Fruit fly (Drosophila melanogaster) whole organism, embryonic: ENCODE results near the gene CG12279.

ENCODE experiments used
- ATbp ChIP-seq: fragments of 200-800 bp; sonication (Bioruptor generic); optimal IDR thresholded peaks from 2 replicates; lab custom pipeline; 2017; ENCODE audit warnings: missing biosample characterization, mild to moderate bottlenecking, missing genetic modification characterization, missing genetic modification reagents
- Aef1 ChIP-seq: fragments of 200-800 bp; sonication (Bioruptor generic); IDR thresholded peaks from 3 replicates; pipeline ENCODE4 v1.3.6; 2022; ENCODE audit warnings: missing biosample characterization, missing genetic modification characterization
- CG10959 ChIP-seq: fragments of 200-800 bp; sonication (Bioruptor generic); IDR thresholded peaks from 2 replicates; pipeline ENCODE4 v1.3.6; 2022; ENCODE audit warnings: missing biosample characterization, missing genetic modification characterization
- CG12744 ChIP-seq: fragments of 200-800 bp; sonication (Bioruptor generic); optimal IDR thresholded peaks from 2 replicates; lab custom pipeline; 2016; ENCODE audit warnings: missing biosample characterization, missing genetic modification characterization
- CG13296 ChIP-seq: fragments of 200-800 bp; sonication (Bioruptor generic); optimal IDR thresholded peaks from 3 replicates; lab custom pipeline; 2018; ENCODE audit warnings: missing biosample characterization, mild to moderate bottlenecking, missing genetic modification characterization
- CG14860 ChIP-seq: fragments of 200-800 bp; sonication (Bioruptor generic); IDR thresholded peaks from 3 replicates; pipeline ENCODE4 v1.3.6; 2022; ENCODE audit warnings: missing biosample characterization, missing genetic modification characterization; ENCODE audit not compliant: partially characterized antibody
- CG1529 ChIP-seq: fragments of 200-800 bp; sonication (Bioruptor generic); optimal IDR thresholded peaks from 3 replicates; lab custom pipeline; 2018; ENCODE audit warnings: missing biosample characterization, missing genetic modification characterization
- CG16813 ChIP-seq: fragments of 200-800 bp; sonication (Bioruptor generic); IDR thresholded peaks from 3 replicates; pipeline ENCODE4 v1.3.6; 2022; ENCODE audit warnings: missing biosample characterization, missing genetic modification characterization; ENCODE audit not compliant: partially characterized antibody
- CG2116 ChIP-seq: fragments of 200-800 bp; sonication (Bioruptor generic); optimal IDR thresholded peaks from 3 replicates; lab custom pipeline; 2018; ENCODE audit warnings: missing biosample characterization, mild to moderate bottlenecking, missing genetic modification characterization
- CG4328 ChIP-seq: fragments of 200-800 bp; sonication (Bioruptor generic); optimal IDR thresholded peaks from 3 replicates; lab custom pipeline; 2017; ENCODE audit warnings: missing biosample characterization, missing genetic modification reagents, missing genetic modification characterization
- CG4617 ChIP-seq: fragments of 200-800 bp; sonication (Bioruptor generic); optimal IDR thresholded peaks from 3 replicates; lab custom pipeline; 2016; ENCODE audit warnings: missing biosample characterization, missing genetic modification characterization, borderline replicate concordance
- CG6854 ChIP-seq: fragments of 200-800 bp; sonication (Bioruptor generic); optimal IDR thresholded peaks from 3 replicates; lab custom pipeline; 2017; ENCODE audit warnings: missing biosample characterization, mild to moderate bottlenecking, missing genetic modification characterization
- CG7928 ChIP-seq: fragments of 200-800 bp; sonication (Bioruptor generic); optimal IDR thresholded peaks from 2 replicates; lab custom pipeline; 2017; ENCODE audit warnings: missing biosample characterization, mild to moderate bottlenecking, missing genetic modification characterization
- CG8478 ChIP-seq: fragments of >200 bp; optimal IDR thresholded peaks from 2 replicates; lab custom pipeline; 2018
- CHES-1-like ChIP-seq: fragments of 200-800 bp; sonication (Bioruptor generic); optimal IDR thresholded peaks from 2 replicates; lab custom pipeline; 2016; ENCODE audit warnings: missing biosample characterization, missing genetic modification characterization
- CkIIα-i1 ChIP-seq: fragments of 200-800 bp; sonication (Bioruptor generic); IDR thresholded peaks from 2 replicates; pipeline ENCODE4 v1.3.6; 2022; ENCODE audit warnings: missing biosample characterization, missing genetic modification characterization
- Drgx ChIP-seq: fragments of 200-800 bp; sonication (Bioruptor generic); IDR thresholded peaks from 2 replicates; pipeline ENCODE4 v1.3.6; 2022; ENCODE audit warnings: missing biosample characterization, missing genetic modification characterization
- ERR ChIP-seq: fragments of 200-800 bp; sonication (Bioruptor generic); optimal IDR thresholded peaks from 2 replicates; lab custom pipeline; 2016; ENCODE audit warnings: missing biosample characterization, missing genetic modification characterization
- Fer2 ChIP-seq: fragments of 200-800 bp; sonication (Bioruptor generic); optimal IDR thresholded peaks from 2 replicates; lab custom pipeline; 2018; ENCODE audit warnings: missing biosample characterization, mild to moderate bottlenecking, missing genetic modification characterization, moderate library complexity
- Gug ChIP-seq: fragments of 200-800 bp; sonication (Bioruptor generic); IDR thresholded peaks from 4 replicates; pipeline ENCODE4 v1.3.6; 2022; ENCODE audit warnings: missing biosample characterization, missing genetic modification characterization
- Hr39 ChIP-seq: fragments of >200 bp; optimal IDR thresholded peaks from 2 replicates; lab custom pipeline; 2017
- Meics ChIP-seq: fragments of 200-800 bp; sonication (Bioruptor generic); optimal IDR thresholded peaks from 2 replicates; lab custom pipeline; 2017; ENCODE audit warnings: missing biosample characterization, mild to moderate bottlenecking, missing genetic modification characterization
- NC2β ChIP-seq: fragments of 200-800 bp; sonication (Bioruptor generic); optimal IDR thresholded peaks from 2 replicates; lab custom pipeline; 2016; ENCODE audit warnings: missing biosample characterization, missing genetic modification characterization
- Nf-YB ChIP-seq: fragments of 200-800 bp; sonication (Bioruptor generic); optimal IDR thresholded peaks from 3 replicates; lab custom pipeline; 2019; ENCODE audit warnings: missing biosample characterization, mild to moderate bottlenecking, missing genetic modification characterization, moderate library complexity
- Sox100B ChIP-seq: fragments of 200-800 bp; sonication (Bioruptor generic); optimal IDR thresholded peaks from 3 replicates; lab custom pipeline; 2018; ENCODE audit warnings: missing biosample characterization, mild to moderate bottlenecking, missing genetic modification characterization
- Ssrp ChIP-seq: fragments of 200-800 bp; sonication (Bioruptor generic); optimal IDR thresholded peaks from 2 replicates; lab custom pipeline; 2018; ENCODE audit warnings: missing biosample characterization, mild to moderate bottlenecking, missing genetic modification characterization, moderate library complexity
- Xbp1 ChIP-seq: fragments of 200-800 bp; sonication (Bioruptor generic); optimal IDR thresholded peaks from 3 replicates; lab custom pipeline; 2016; ENCODE audit warnings: missing biosample characterization, mild to moderate bottlenecking, missing genetic modification characterization
- ab ChIP-seq: fragments of 200-800 bp; sonication (Bioruptor generic); optimal IDR thresholded peaks from 2 replicates; lab custom pipeline; 2016; ENCODE audit warnings: missing biosample characterization, missing genetic modification characterization
- ap ChIP-seq: fragments of 200-800 bp; sonication (Bioruptor generic); IDR thresholded peaks from 2 replicates; pipeline ENCODE4 v1.3.6; 2022; ENCODE audit warnings: missing biosample characterization, missing genetic modification characterization
- btn ChIP-seq: fragments of 200-800 bp; sonication (Bioruptor generic); optimal IDR thresholded peaks from 2 replicates; lab custom pipeline; 2016; ENCODE audit warnings: missing biosample characterization, missing genetic modification characterization
- fd3F ChIP-seq: fragments of 200-800 bp; sonication (Bioruptor generic); optimal IDR thresholded peaks from 2 replicates; lab custom pipeline; 2018; ENCODE audit warnings: missing biosample characterization, mild to moderate bottlenecking, missing genetic modification characterization, moderate library complexity
- grau ChIP-seq: fragments of 200-800 bp; optimal IDR thresholded peaks from 3 replicates; lab custom pipeline; 2019; ENCODE audit warnings: missing biosample characterization, mild to moderate bottlenecking, missing genetic modification characterization, moderate library complexity
- grn ChIP-seq: fragments of 200-800 bp; sonication (Bioruptor generic); optimal IDR thresholded peaks from 3 replicates; lab custom pipeline; 2017; ENCODE audit warnings: missing biosample characterization, missing genetic modification characterization
- mam ChIP-seq: fragments of 200-800 bp; sonication (Bioruptor generic); optimal IDR thresholded peaks from 3 replicates; lab custom pipeline; 2016; ENCODE audit warnings: missing biosample characterization, missing genetic modification characterization
- nom ChIP-seq: fragments of 200-800 bp; sonication (Bioruptor generic); optimal IDR thresholded peaks from 2 replicates; lab custom pipeline; 2017; ENCODE audit warnings: missing biosample characterization, missing genetic modification characterization, mild to moderate bottlenecking, moderate library complexity, missing genetic modification reagents
- pho ChIP-seq: fragments of 200-800 bp; sonication (Bioruptor generic); optimal IDR thresholded peaks from 2 replicates; lab custom pipeline; 2016; ENCODE audit warnings: missing biosample characterization, missing genetic modification characterization
- rib ChIP-seq: fragments of 200-800 bp; sonication (Bioruptor generic); IDR thresholded peaks from 2 replicates; pipeline ENCODE4 v1.3.6; 2022; ENCODE audit warnings: missing biosample characterization, missing genetic modification characterization
- ro ChIP-seq: fragments of 200-800 bp; sonication (Bioruptor generic); IDR thresholded peaks from 2 replicates; pipeline ENCODE4 v1.3.6; 2022; ENCODE audit warnings: missing biosample characterization, missing genetic modification characterization
- salm ChIP-seq: fragments of 200-800 bp; sonication (Bioruptor generic); optimal IDR thresholded peaks from 2 replicates; lab custom pipeline; 2018; ENCODE audit warnings: missing biosample characterization, mild to moderate bottlenecking, missing genetic modification characterization
- sens ChIP-seq: fragments of 200-800 bp; sonication (Bioruptor generic); peaks from one replicate; lab custom pipeline; 2016; ENCODE audit warnings: missing biosample characterization, missing genetic modification characterization
- sens-2 ChIP-seq: fragments of 200-800 bp; sonication (Bioruptor generic); IDR thresholded peaks from 2 replicates; pipeline ENCODE4 v1.3.6; 2022; ENCODE audit warnings: missing biosample characterization, missing genetic modification characterization
- shn ChIP-seq: fragments of 200-800 bp; sonication (Bioruptor generic); optimal IDR thresholded peaks from 3 replicates; lab custom pipeline; 2016; ENCODE audit warnings: missing biosample characterization, missing genetic modification characterization
- sim ChIP-seq: fragments of 200-800 bp; sonication (Bioruptor generic); IDR thresholded peaks from 2 replicates; pipeline ENCODE4 v1.3.6; 2022; ENCODE audit warnings: missing biosample characterization, missing genetic modification characterization
- sima ChIP-seq: fragments of 200-800 bp; sonication (Bioruptor generic); optimal IDR thresholded peaks from 2 replicates; lab custom pipeline; 2016; ENCODE audit warnings: missing biosample characterization, missing genetic modification characterization
- slp2 ChIP-seq: fragments of 200-800 bp; sonication (Bioruptor generic); optimal IDR thresholded peaks from 2 replicates; lab custom pipeline; 2016; ENCODE audit warnings: missing biosample characterization, missing genetic modification characterization
- tio ChIP-seq: fragments of 200-800 bp; sonication (Bioruptor generic); optimal IDR thresholded peaks from 2 replicates; lab custom pipeline; 2017; ENCODE audit warnings: missing biosample characterization, missing genetic modification characterization, inconsistent platforms
- trh ChIP-seq: fragments of 200-800 bp; sonication (Bioruptor generic); optimal IDR thresholded peaks from 2 replicates; lab custom pipeline; 2016; ENCODE audit warnings: missing biosample characterization, missing genetic modification characterization
- usp ChIP-seq: fragments of >200 bp; optimal IDR thresholded peaks from 2 replicates; lab custom pipeline; 2017; ENCODE audit warnings: missing biosample characterization, missing genetic modification characterization
- vvl ChIP-seq: fragments of 200-800 bp; sonication (Bioruptor generic); IDR thresholded peaks from 2 replicates; pipeline ENCODE4 v1.3.6; 2022; ENCODE audit warnings: missing biosample characterization, missing genetic modification characterization
- wdn ChIP-seq: fragments of 200-800 bp; sonication (Bioruptor generic); IDR thresholded peaks from 2 replicates; pipeline ENCODE4 v1.3.6; 2022; ENCODE audit warnings: missing biosample characterization, missing genetic modification characterization
- zen2 ChIP-seq: fragments of 200-800 bp; sonication (Bioruptor generic); IDR thresholded peaks from 3 replicates; pipeline ENCODE4 v1.3.6; 2022; ENCODE audit warnings: missing biosample characterization, missing genetic modification characterization; ENCODE audit not compliant: partially characterized antibody
- zfh1 ChIP-seq: fragments of 200-800 bp; sonication (Bioruptor generic); IDR thresholded peaks from 3 replicates; pipeline ENCODE4 v1.3.6; 2022; ENCODE audit warnings: missing biosample characterization, missing genetic modification characterization

Gene CG12279

dm6 chr3R:12727944-12728649, 23.2 kb downstream of the CG12279 start (continued):
- no peak for TF ChIP-seq ab
- TF ChIP-seq CG8478 (lab: Kevin White, UChicago): no peak
- TF ChIP-seq CG2116 (GFP tag; lab: Kevin White, UChicago): no peak
- no peak for TF ChIP-seq CG1529
- no peak for TF ChIP-seq CkIIα-i1 (GFP tag; lab: Robert Waterston, UW)
- no peak for TF ChIP-seq shn
- TF ChIP-seq salm (tag; lab: Kevin White, UChicago): no peak
- no peak for TF ChIP-seq CG13296
- no peak for TF ChIP-seq tio (GFP tag; lab: Kevin White, UChicago)
- TF ChIP-seq Hr39 (lab: Kevin White, UChicago): no peak
- TF ChIP-seq CG4617: no peak
- peak; percentile 25 for TF ChIP-seq Xbp1 (GFP tag; lab: Kevin White, UChicago)
- TF ChIP-seq Sox100B (GFP tag; lab: Kevin White, UChicago): no peak
- no peak for TF ChIP-seq CG14860 (GFP tag; lab: Robert Waterston, UW)
- TF ChIP-seq mam (GFP tag; lab: Kevin White, UChicago): peak; percentile 31
- TF ChIP-seq Gug (GFP tag; lab: Robert Waterston, UW): no peak
- TF ChIP-seq CG16813: no peak
- no peak for TF ChIP-seq Drgx (GFP tag; lab: Robert Waterston, UW)
- no peak for TF ChIP-seq zen2
- TF ChIP-seq CHES-1-like (GFP tag; lab: Kevin White, UChicago): no peak
- TF ChIP-seq Aef1 (GFP tag; lab: Robert Waterston, UW): no peak; the same call in 1 of the 3 replicates
- TF ChIP-seq ap (GFP tag; lab: Robert Waterston, UW): no peak
- no peak for TF ChIP-seq sens-2 (GFP tag; lab: Robert Waterston, UW)
- TF ChIP-seq sim (GFP tag; lab: Robert Waterston, UW): no peak
- no peak for TF ChIP-seq CG7928 (GFP tag; lab: Kevin White, UChicago)
- no peak for TF ChIP-seq fd3F (GFP tag; lab: Kevin White, UChicago)
- TF ChIP-seq grau (tag; lab: Kevin White, UChicago): peak; percentile 8
- TF ChIP-seq btn: no peak
- TF ChIP-seq sima (GFP tag; lab: Kevin White, UChicago): no peak
- TF ChIP-seq usp: no peak
- TF ChIP-seq wdn (GFP tag; lab: Robert Waterston, UW): no peak
- TF ChIP-seq rib (GFP tag; lab: Robert Waterston, UW): no peak
- TF ChIP-seq slp2: no peak
- TF ChIP-seq ATbp (GFP tag; lab: Kevin White, UChicago): peak; percentile 47
- TF ChIP-seq CG6854: no peak
- TF ChIP-seq CG10959 (GFP tag; lab: Robert Waterston, UW): no peak
- TF ChIP-seq ERR (GFP tag; lab: Kevin White, UChicago): no peak
- TF ChIP-seq Fer2 (tag; lab: Kevin White, UChicago): no peak
- TF ChIP-seq pho (GFP tag; lab: Kevin White, UChicago): no peak
- 0 out of 3 replicates have a peak, but pooled peaks have one; percentile 8 for TF ChIP-seq zfh1 (GFP tag; lab: Robert Waterston, UW)
- no peak for TF ChIP-seq grn (GFP tag; lab: Kevin White, UChicago)
- no peak for TF ChIP-seq Ssrp (tag; lab: Kevin White, UChicago)
- peak; percentile 77 for TF ChIP-seq sens (GFP tag; lab: Kevin White, UChicago)
- no peak for TF ChIP-seq trh (GFP tag; lab: Kevin White, UChicago)
- no peak for TF ChIP-seq ro (GFP tag; lab: Robert Waterston, UW)
- no peak for TF ChIP-seq CG4328 (GFP tag; lab: Kevin White, UChicago)
- no peak for TF ChIP-seq NC2β (GFP tag; lab: Kevin White, UChicago)
- no peak for TF ChIP-seq Nf-YB
- no peak for TF ChIP-seq CG12744 (GFP tag; lab: Kevin White, UChicago)
- no peak; the same call in 1 of the 2 replicates for TF ChIP-seq vvl (GFP tag; lab: Robert Waterston, UW)
- peak; percentile 54 for TF ChIP-seq Meics (GFP tag; lab: Kevin White, UChicago)
- TF ChIP-seq nom (GFP tag; lab: Kevin White, UChicago): no peak
